Fruit fly (Drosophila melanogaster) whole organism, embryonic: Measurements from ENCODE around the gene CG31100.

Experiments
- CG10366 ChIP-seq: fragments of 200-800 bp; sonication (Bioruptor generic); IDR thresholded peaks from 2 replicates; pipeline ENCODE4 v1.3.6; 2022; ENCODE audit warnings: missing biosample characterization, missing genetic modification characterization
- CG10431 ChIP-seq: fragments of 200-800 bp; sonication (Bioruptor generic); optimal IDR thresholded peaks from 3 replicates; lab custom pipeline; 2018; ENCODE audit warnings: missing biosample characterization, mild to moderate bottlenecking, missing genetic modification characterization
- CG11093 ChIP-seq: fragments of 200-800 bp; sonication (Bioruptor generic); IDR thresholded peaks from 3 replicates; pipeline ENCODE4 v1.3.6; 2022; ENCODE audit warnings: missing biosample characterization, missing genetic modification characterization
- CG11560 ChIP-seq: fragments of 200-800 bp; sonication (Bioruptor generic); IDR thresholded peaks from 3 replicates; pipeline ENCODE4 v1.3.6; 2022; ENCODE audit warnings: missing biosample characterization, missing genetic modification characterization
- CG15269 ChIP-seq: fragments of 200-800 bp; sonication (Bioruptor generic); optimal IDR thresholded peaks from 2 replicates; lab custom pipeline; 2018; ENCODE audit warnings: missing biosample characterization, mild to moderate bottlenecking, missing genetic modification characterization, moderate library complexity
- CG15479 ChIP-seq: fragments of 200-800 bp; sonication (Bioruptor generic); optimal IDR thresholded peaks from 3 replicates; lab custom pipeline; 2019; ENCODE audit warnings: missing biosample characterization, mild to moderate bottlenecking, missing genetic modification characterization, moderate library complexity
- CG17359 ChIP-seq: fragments of 200-800 bp; sonication (Bioruptor generic); optimal IDR thresholded peaks from 3 replicates; lab custom pipeline; 2018; ENCODE audit warnings: missing biosample characterization, mild to moderate bottlenecking, missing genetic modification characterization, moderate library complexity
- CG2712 ChIP-seq: fragments of 200-800 bp; optimal IDR thresholded peaks from 3 replicates; lab custom pipeline; 2019; ENCODE audit warnings: missing biosample characterization, mild to moderate bottlenecking, missing genetic modification characterization, moderate library complexity
- CG30403 ChIP-seq: fragments of 200-800 bp; sonication (Bioruptor generic); optimal IDR thresholded peaks from 3 replicates; lab custom pipeline; 2016; ENCODE audit warnings: missing biosample characterization, missing genetic modification characterization
- CG32772 ChIP-seq: fragments of 200-800 bp; sonication (Bioruptor generic); IDR thresholded peaks from 2 replicates; pipeline ENCODE4 v1.3.6; 2022; ENCODE audit warnings: missing biosample characterization, missing genetic modification characterization
- CG4282 ChIP-seq: fragments of 200-800 bp; sonication (Bioruptor generic); optimal IDR thresholded peaks from 2 replicates; lab custom pipeline; 2016; ENCODE audit warnings: missing biosample characterization, missing genetic modification characterization
- CG6254 ChIP-seq: fragments of 200-800 bp; sonication (Bioruptor generic); optimal IDR thresholded peaks from 3 replicates; lab custom pipeline; 2017; ENCODE audit warnings: mild to moderate bottlenecking, missing biosample characterization, missing genetic modification reagents, missing genetic modification characterization
- CG7271 ChIP-seq: fragments of 200-800 bp; sonication (Bioruptor generic); optimal IDR thresholded peaks from 2 replicates; lab custom pipeline; 2018; ENCODE audit warnings: missing biosample characterization, mild to moderate bottlenecking, missing genetic modification characterization, moderate library complexity
- CG8388 ChIP-seq: fragments of 200-800 bp; sonication (Bioruptor generic); optimal IDR thresholded peaks from 2 replicates; lab custom pipeline; 2019; ENCODE audit warnings: missing biosample characterization, mild to moderate bottlenecking, missing genetic modification characterization, moderate library complexity
- CG8924 ChIP-seq: fragments of 200-800 bp; optimal IDR thresholded peaks from 3 replicates; lab custom pipeline; 2019; ENCODE audit warnings: missing biosample characterization, mild to moderate bottlenecking, missing genetic modification characterization, moderate library complexity
- CHES-1-like ChIP-seq: fragments of 200-800 bp; sonication (Bioruptor generic); optimal IDR thresholded peaks from 2 replicates; lab custom pipeline; 2016; ENCODE audit warnings: missing biosample characterization, missing genetic modification characterization
- D19A ChIP-seq: fragments of 200-800 bp; optimal IDR thresholded peaks from 3 replicates; lab custom pipeline; 2019; ENCODE audit warnings: missing biosample characterization, mild to moderate bottlenecking, missing genetic modification characterization, moderate library complexity
- E2f2 ChIP-seq: fragments of 200-800 bp; sonication (Bioruptor generic); IDR thresholded peaks from 2 replicates; pipeline ENCODE4 v1.3.6; 2022; ENCODE audit warnings: missing biosample characterization, missing genetic modification characterization
- ERR ChIP-seq: fragments of 200-800 bp; sonication (Bioruptor generic); optimal IDR thresholded peaks from 2 replicates; lab custom pipeline; 2016; ENCODE audit warnings: missing biosample characterization, missing genetic modification characterization
- Elba2 ChIP-seq: fragments of 200-800 bp; sonication (Bioruptor generic); optimal IDR thresholded peaks from 3 replicates; lab custom pipeline; 2016; ENCODE audit warnings: missing biosample characterization, missing genetic modification characterization
- Mad ChIP-seq: fragments of 200-800 bp; sonication (Bioruptor generic); optimal IDR thresholded peaks from 2 replicates; lab custom pipeline; 2016; ENCODE audit warnings: missing biosample characterization, missing genetic modification characterization
- Med ChIP-seq: fragments of 200-800 bp; sonication (Bioruptor generic); peaks from one replicate; lab custom pipeline; 2016; ENCODE audit warnings: missing biosample characterization, missing genetic modification characterization, mild to moderate bottlenecking, inconsistent platforms, moderate library complexity
- Ravus ChIP-seq: fragments of 200-800 bp; sonication (Bioruptor generic); IDR thresholded peaks from 2 replicates; pipeline ENCODE4 v1.3.6; 2022; ENCODE audit warnings: missing biosample characterization, missing genetic modification characterization
- Scr ChIP-seq: fragments of 200-800 bp; sonication (Bioruptor generic); IDR thresholded peaks from 2 replicates; pipeline ENCODE4 v1.3.6; 2022; ENCODE audit warnings: missing biosample characterization, missing genetic modification characterization; ENCODE audit not compliant: partially characterized antibody
- Ssrp ChIP-seq: fragments of 200-800 bp; sonication (Bioruptor generic); optimal IDR thresholded peaks from 2 replicates; lab custom pipeline; 2018; ENCODE audit warnings: missing biosample characterization, mild to moderate bottlenecking, missing genetic modification characterization, moderate library complexity
- bowl ChIP-seq: fragments of 200-800 bp; sonication (Bioruptor generic); IDR thresholded peaks from 2 replicates; pipeline ENCODE4 v1.3.6; 2022; ENCODE audit warnings: missing biosample characterization, missing genetic modification characterization
- corto ChIP-seq: fragments of 200-800 bp; sonication (Bioruptor generic); optimal IDR thresholded peaks from 2 replicates; lab custom pipeline; 2016; ENCODE audit warnings: missing biosample characterization, mild to moderate bottlenecking, missing genetic modification characterization, moderate library complexity
- dpn ChIP-seq, 2 experiments: fragments of 200-800 bp; sonication (Bioruptor generic); optimal IDR thresholded peaks; 3 replicates each; lab custom pipeline; 2016; ENCODE audit warnings: missing biosample characterization in 2 of 2, missing genetic modification characterization in 2 of 2
- gce ChIP-seq: fragments of 200-800 bp; sonication (Bioruptor generic); IDR thresholded peaks from 3 replicates; pipeline ENCODE4 v1.3.6; 2022; ENCODE audit warnings: missing biosample characterization, missing genetic modification characterization
- gro ChIP-seq: fragments of 200-800 bp; sonication (Bioruptor generic); optimal IDR thresholded peaks from 2 replicates; lab custom pipeline; 2016; ENCODE audit warnings: missing biosample characterization, missing genetic modification characterization
- gsb-n ChIP-seq: fragments of 200-800 bp; sonication (Bioruptor generic); optimal IDR thresholded peaks from 3 replicates; lab custom pipeline; 2018; ENCODE audit warnings: missing biosample characterization, mild to moderate bottlenecking, missing genetic modification characterization
- ken ChIP-seq: fragments of 200-800 bp; sonication (Bioruptor generic); IDR thresholded peaks from 3 replicates; pipeline ENCODE4 v1.3.6; 2022; ENCODE audit warnings: missing biosample characterization, missing genetic modification characterization
- lbe ChIP-seq: fragments of 200-800 bp; sonication (Bioruptor generic); optimal IDR thresholded peaks from 2 replicates; lab custom pipeline; 2016; ENCODE audit warnings: missing biosample characterization, mild to moderate bottlenecking, missing genetic modification characterization
- lola ChIP-seq, 3 experiments: fragments of >200 bp in 2 of 3; fragments of 200-800 bp in 1 of 3; sonication (Bioruptor generic) in 1 of 3; optimal IDR thresholded peaks; 2 replicates each; lab custom pipeline; 2017 to 2019; ENCODE audit warnings: missing biosample characterization in 3 of 3, missing genetic modification characterization in 3 of 3, mild to moderate bottlenecking in 1 of 3, moderate library complexity in 1 of 3
- nmo ChIP-seq: fragments of 200-800 bp; sonication (Bioruptor generic); optimal IDR thresholded peaks from 2 replicates; lab custom pipeline; 2018; ENCODE audit warnings: missing biosample characterization, mild to moderate bottlenecking, missing genetic modification characterization, moderate library complexity
- onecut ChIP-seq: fragments of 200-800 bp; sonication (Bioruptor generic); IDR thresholded peaks from 2 replicates; pipeline ENCODE4 v1.3.6; 2022; ENCODE audit warnings: missing biosample characterization, missing genetic modification characterization
- p53 ChIP-seq: fragments of 200-800 bp; sonication (Bioruptor generic); optimal IDR thresholded peaks from 2 replicates; lab custom pipeline; 2016; ENCODE audit warnings: missing biosample characterization, missing genetic modification characterization
- pan ChIP-seq, 4 experiments: fragments of >200 bp in 3 of 4; fragments of 200-800 bp in 1 of 4; sonication (Bioruptor generic) in 1 of 4; optimal IDR thresholded peaks in 3 of 4; IDR thresholded peaks in 1 of 4; 2 replicates each; pipeline versions ENCODE4 v1.3.6 to Lab custom; 2017 to 2022; ENCODE audit warnings: missing biosample characterization in 2 of 4, missing genetic modification characterization in 2 of 4, mixed read lengths in 1 of 4
- phol ChIP-seq: fragments of 200-800 bp; sonication (Bioruptor generic); optimal IDR thresholded peaks from 3 replicates; lab custom pipeline; 2018; ENCODE audit warnings: missing biosample characterization, mild to moderate bottlenecking, missing genetic modification characterization, moderate library complexity
- sim ChIP-seq: fragments of 200-800 bp; sonication (Bioruptor generic); IDR thresholded peaks from 2 replicates; pipeline ENCODE4 v1.3.6; 2022; ENCODE audit warnings: missing biosample characterization, missing genetic modification characterization
- so ChIP-seq: fragments of 200-800 bp; sonication (Bioruptor generic); IDR thresholded peaks from 3 replicates; pipeline ENCODE4 v1.3.6; 2022; ENCODE audit warnings: missing biosample characterization, missing genetic modification characterization
- tgo ChIP-seq: fragments of 200-800 bp; sonication (Bioruptor generic); IDR thresholded peaks from 3 replicates; pipeline ENCODE4 v1.3.6; 2022; ENCODE audit warnings: missing biosample characterization, missing genetic modification characterization
- vfl ChIP-seq: fragments of 200-800 bp; sonication (Bioruptor generic); optimal IDR thresholded peaks from 2 replicates; lab custom pipeline; 2016; ENCODE audit warnings: missing biosample characterization, missing genetic modification characterization
- vvl ChIP-seq: fragments of 200-800 bp; sonication (Bioruptor generic); IDR thresholded peaks from 2 replicates; pipeline ENCODE4 v1.3.6; 2022; ENCODE audit warnings: missing biosample characterization, missing genetic modification characterization
- wor ChIP-seq: fragments of 200-800 bp; sonication (Bioruptor generic); IDR thresholded peaks from 2 replicates; pipeline ENCODE4 v1.3.6; 2022; ENCODE audit warnings: missing biosample characterization, missing genetic modification characterization

CG31100 gene

dm6 chr3R:8979850-8980775 is 23.3 kb downstream of the CG31100 start (continued):
- TF ChIP-seq gro: no peak
- TF ChIP-seq pan (optimal IDR thresholded peaks at IDR 0.05; lab: Kevin White, UChicago): no peak
- no peak for TF ChIP-seq pan (GFP tag; optimal IDR thresholded peaks at IDR 0.05 in 1 of 2, IDR thresholded peaks at IDR 0.05 in 1 of 2)
- TF ChIP-seq vfl (GFP tag; lab: Kevin White, UChicago): no peak
- 0 out of 2 replicates have a peak, but pooled peaks have one; percentile 27 for TF ChIP-seq sim (GFP tag; lab: Robert Waterston, UW)
- no peak for TF ChIP-seq CHES-1-like (GFP tag; lab: Kevin White, UChicago)
- no peak for TF ChIP-seq CG7271 (tag; lab: Kevin White, UChicago)
- TF ChIP-seq, all 482 proteins: peak for 116

dm6 chr3R:8978768-8979167 is 24.7 kb downstream of the CG31100 start:
- TF ChIP-seq CG11560 (0 out of 3 replicates have a peak, but pooled peaks have one; percentile 27), sim (GFP tag; lab: Robert Waterston, UW) (no peak), CG10431 (no peak), CG30403 (GFP tag; lab: Kevin White, UChicago) (peak; percentile 18), D19A (tag; lab: Kevin White, UChicago) (peak; percentile 82), dpn (GFP tag; optimal IDR thresholded peaks at IDR 0.05; lab: Kevin White, UChicago) (peak in 1 of 2 experiments; percentile 1), onecut (GFP tag; lab: Robert Waterston, UW) (0 out of 2 replicates have a peak, but pooled peaks have one; percentile 12), CG4282 (no peak), Elba2 (GFP tag; lab: Kevin White, UChicago) (no peak), nmo (peak; percentile 45), gce (GFP tag; lab: Robert Waterston, UW) (peak; percentile 62; the same call in 1 of the 3 replicates), CG8924 (peak; percentile 1), corto (GFP tag; lab: Kevin White, UChicago) (peak; percentile 35), CG17359 (tag; lab: Kevin White, UChicago) (peak; percentile 65), CG15269 (tag; lab: Kevin White, UChicago) (peak; percentile 34), Med (GFP tag; lab: Kevin White, UChicago) (peak; percentile 15), Scr (no peak), phol (tag; lab: Kevin White, UChicago) (peak; percentile 57), Ssrp (tag; lab: Kevin White, UChicago) (peak; percentile 66), lola (GFP tag; optimal IDR thresholded peaks at IDR 0.05; lab: Kevin White, UChicago) (peak in 1 of 3 experiments; percentile 12), wor (peak; percentile 46), CG6254 (GFP tag; lab: Kevin White, UChicago) (peak; percentile 2), Mad (GFP tag; lab: Kevin White, UChicago) (no peak), E2f2 (0 out of 2 replicates have a peak, but pooled peaks have one; percentile 10), so (GFP tag; lab: Robert Waterston, UW) (peak; percentile 42; the same call in 1 of the 3 replicates), CG11093 (GFP tag; lab: Robert Waterston, UW) (0 out of 3 replicates have a peak, but pooled peaks have one; percentile 50), gsb-n (tag; lab: Kevin White, UChicago) (peak; percentile 53), bowl (no peak), CG8388 (GFP tag; lab: Kevin White, UChicago) (peak; percentile 63), CG10366 (GFP tag; lab: Robert Waterston, UW) (peak; percentile 49; the same call in 1 of the 2 replicates), lbe (GFP tag; lab: Kevin White, UChicago) (peak; percentile 40), ken (GFP tag; lab: Robert Waterston, UW) (0 out of 3 replicates have a peak, but pooled peaks have one; percentile 61), CG32772 (peak; percentile 16; the same call in 1 of the 2 replicates), tgo (GFP tag; lab: Robert Waterston, UW) (peak; percentile 70), CG15479 (GFP tag; lab: Kevin White, UChicago) (no peak), vvl (GFP tag; lab: Robert Waterston, UW) (peak; percentile 40; the same call in 1 of the 2 replicates), CG2712 (tag; lab: Kevin White, UChicago) (peak; percentile 18), p53 (GFP tag; lab: Kevin White, UChicago) (no peak), ERR (GFP tag; lab: Kevin White, UChicago) (no peak), Ravus (GFP tag; lab: Robert Waterston, UW) (no peak)
